Worm (Caenorhabditis elegans): ENCODE measurements around the gene C07H6.9.

Gene C07H6.9

ce11 chrIII:7530830-7531229, 31.6 kb upstream of the C07H6.9 start:
- TF ChIP-seq ztf-29 (GFP tag; IDR thresholded peaks at IDR 0.05) (no peak), flt-1 (GFP tag; IDR thresholded peaks at IDR 0.05) (no peak), ztf-23 (GFP tag; IDR thresholded peaks at IDR 0.05) (no peak), klf-2 (GFP tag; conservative IDR thresholded peaks at IDR 0.05) (no peak), T22C8.4 (GFP tag; IDR thresholded peaks at IDR 0.05) (no peak), cog-1 (tag; optimal IDR thresholded peaks at IDR 0.05) (no peak), ref-1 (GFP tag; conservative IDR thresholded peaks at IDR 0.05) (no peak), med-1 (GFP tag; optimal IDR thresholded peaks at IDR 0.05; ENCODE audit: insufficient read depth) (no peak), tab-1 (GFP tag; IDR thresholded peaks at IDR 0.05) (no peak)

ce11 chrIII:7530108-7530507, 30.8 kb upstream of the C07H6.9 start:
- TF ChIP-seq ref-1 (GFP tag; conservative IDR thresholded peaks at IDR 0.05): no peak
- TF ChIP-seq flt-1 (GFP tag; IDR thresholded peaks at IDR 0.05): no peak
- no peak for TF ChIP-seq tab-1 (GFP tag; IDR thresholded peaks at IDR 0.05)
- no peak for TF ChIP-seq T22C8.4 (GFP tag; IDR thresholded peaks at IDR 0.05)
- no peak for TF ChIP-seq ztf-23 (GFP tag; IDR thresholded peaks at IDR 0.05)
- no peak for TF ChIP-seq med-1 (GFP tag; optimal IDR thresholded peaks at IDR 0.05; ENCODE audit: insufficient read depth)
- TF ChIP-seq ztf-29 (GFP tag; IDR thresholded peaks at IDR 0.05): no peak
- no peak for TF ChIP-seq klf-2 (GFP tag; conservative IDR thresholded peaks at IDR 0.05)

- TF ChIP-seq ztf-23 (GFP tag; IDR thresholded peaks at IDR 0.05) (no peak), tab-1 (GFP tag; IDR thresholded peaks at IDR 0.05) (no peak), flt-1 (GFP tag; IDR thresholded peaks at IDR 0.05) (no peak), cog-1 (tag; optimal IDR thresholded peaks at IDR 0.05) (no peak), med-1 (GFP tag; optimal IDR thresholded peaks at IDR 0.05; ENCODE audit: insufficient read depth) (no peak), klf-2 (GFP tag; conservative IDR thresholded peaks at IDR 0.05) (no peak), ref-1 (GFP tag; conservative IDR thresholded peaks at IDR 0.05) (no peak), ztf-29 (GFP tag; IDR thresholded peaks at IDR 0.05) (no peak), T22C8.4 (GFP tag; IDR thresholded peaks at IDR 0.05) (no peak)
These were observed 27.7 kb upstream of the C07H6.9 start for ce11 chrIII:7526974-7527466.

ce11 chrIII:7524830-7525344, 25.6 kb upstream of the C07H6.9 start:
- TF ChIP-seq med-1 (GFP tag; optimal IDR thresholded peaks at IDR 0.05; ENCODE audit: insufficient read depth) (no peak), ztf-23 (GFP tag; IDR thresholded peaks at IDR 0.05) (no peak), ref-1 (GFP tag; conservative IDR thresholded peaks at IDR 0.05) (no peak)

ce11 chrIII:7521163-7521562, 21.9 kb upstream of the C07H6.9 start, which contains the start of gene lig-4:
Gene lig-4, plus strand, starts transcription at chrIII:7521463.
- no peak for TF ChIP-seq T22C8.4 (GFP tag; IDR thresholded peaks at IDR 0.05)
- no peak for TF ChIP-seq ztf-23 (GFP tag; IDR thresholded peaks at IDR 0.05)
- no peak for TF ChIP-seq ztf-29 (GFP tag; IDR thresholded peaks at IDR 0.05)
- no peak for TF ChIP-seq tab-1 (GFP tag; IDR thresholded peaks at IDR 0.05)
- TF ChIP-seq med-1 (GFP tag; optimal IDR thresholded peaks at IDR 0.05; ENCODE audit: insufficient read depth): no peak
- TF ChIP-seq cog-1 (tag; optimal IDR thresholded peaks at IDR 0.05): no peak
- no peak for TF ChIP-seq ref-1 (GFP tag; conservative IDR thresholded peaks at IDR 0.05)
- TF ChIP-seq flt-1 (GFP tag; IDR thresholded peaks at IDR 0.05): no peak
- no peak for TF ChIP-seq klf-2 (GFP tag; conservative IDR thresholded peaks at IDR 0.05)

- TF ChIP-seq ztf-29 (GFP tag; IDR thresholded peaks at IDR 0.05) (peak; percentile 50; the same call in 1 of the 2 replicates), T22C8.4 (GFP tag; IDR thresholded peaks at IDR 0.05) (peak; percentile 24; the same call in 1 of the 2 replicates), ref-1 (GFP tag; conservative IDR thresholded peaks at IDR 0.05) (peak; percentile 42; the same call in 1 of the 2 replicates), klf-2 (GFP tag; conservative IDR thresholded peaks at IDR 0.05) (peak; percentile 65; the same call in 1 of the 2 replicates), flt-1 (GFP tag; IDR thresholded peaks at IDR 0.05) (peak; percentile 87), med-1 (GFP tag; optimal IDR thresholded peaks at IDR 0.05; ENCODE audit: insufficient read depth) (no peak), tab-1 (GFP tag; IDR thresholded peaks at IDR 0.05) (no peak), ztf-23 (GFP tag; IDR thresholded peaks at IDR 0.05) (no peak; the same call in none of the 2 replicates), cog-1 (tag; optimal IDR thresholded peaks at IDR 0.05) (peak; percentile 80)
These were observed 21.4 kb upstream of the C07H6.9 start, which contains the start of the genes cux-7 and C07H6.2 for ce11 chrIII:7520672-7521071. Gene cux-7, minus strand, starts transcription at chrIII:7520845. Gene C07H6.2, plus strand, starts transcription at chrIII:7521009.

- TF ChIP-seq klf-2 (GFP tag; conservative IDR thresholded peaks at IDR 0.05) (no peak), tab-1 (GFP tag; IDR thresholded peaks at IDR 0.05) (no peak), ztf-23 (GFP tag; IDR thresholded peaks at IDR 0.05) (no peak), ref-1 (GFP tag; conservative IDR thresholded peaks at IDR 0.05) (no peak), ztf-29 (GFP tag; IDR thresholded peaks at IDR 0.05) (no peak), med-1 (GFP tag; optimal IDR thresholded peaks at IDR 0.05; ENCODE audit: insufficient read depth) (no peak), T22C8.4 (GFP tag; IDR thresholded peaks at IDR 0.05) (no peak), cog-1 (tag; optimal IDR thresholded peaks at IDR 0.05) (no peak), flt-1 (GFP tag; IDR thresholded peaks at IDR 0.05) (no peak)
These were observed 19.2 kb upstream of the C07H6.9 start, which contains the start of gene clk-2 for ce11 chrIII:7518424-7518823. Gene clk-2, minus strand, starts transcription at chrIII:7518524.

- TF ChIP-seq med-1 (GFP tag; optimal IDR thresholded peaks at IDR 0.05; ENCODE audit: insufficient read depth): no peak
- no peak for TF ChIP-seq ref-1 (GFP tag; conservative IDR thresholded peaks at IDR 0.05)
- TF ChIP-seq tab-1 (GFP tag; IDR thresholded peaks at IDR 0.05): no peak
- TF ChIP-seq T22C8.4 (GFP tag; IDR thresholded peaks at IDR 0.05): no peak
- no peak for TF ChIP-seq cog-1 (tag; optimal IDR thresholded peaks at IDR 0.05)
- TF ChIP-seq ztf-29 (GFP tag; IDR thresholded peaks at IDR 0.05): no peak
- TF ChIP-seq ztf-23 (GFP tag; IDR thresholded peaks at IDR 0.05): no peak
- TF ChIP-seq klf-2 (GFP tag; conservative IDR thresholded peaks at IDR 0.05): no peak
- no peak for TF ChIP-seq flt-1 (GFP tag; IDR thresholded peaks at IDR 0.05)
These were observed 8.9 kb upstream of the C07H6.9 start, which contains the start of gene cls-1 for ce11 chrIII:7508128-7508635. Gene cls-1, plus strand, starts transcription at chrIII:7508178.

- TF ChIP-seq tab-1 (GFP tag; IDR thresholded peaks at IDR 0.05) (no peak), ztf-23 (GFP tag; IDR thresholded peaks at IDR 0.05) (no peak), med-1 (GFP tag; optimal IDR thresholded peaks at IDR 0.05; ENCODE audit: insufficient read depth) (no peak), klf-2 (GFP tag; conservative IDR thresholded peaks at IDR 0.05) (no peak), flt-1 (GFP tag; IDR thresholded peaks at IDR 0.05) (no peak), ref-1 (GFP tag; conservative IDR thresholded peaks at IDR 0.05) (no peak), T22C8.4 (GFP tag; IDR thresholded peaks at IDR 0.05) (no peak), ztf-29 (GFP tag; IDR thresholded peaks at IDR 0.05) (no peak)
These were observed 7.7 kb upstream of the C07H6.9 start for ce11 chrIII:7506983-7507382.
